Fruit fly (Drosophila melanogaster): ENCODE measurements around the gene DENR.

DENR gene

dm6 chrX:16854746-16855145 lies 31.6 kb downstream of the DENR start:
- TF ChIP-seq Hr96 (GFP tag; optimal IDR thresholded peaks at IDR 0.05), result no peak
- TF ChIP-seq CG33017 (tag; optimal IDR thresholded peaks at IDR 0.05), result no peak
- TF ChIP-seq CG14711 (tag; optimal IDR thresholded peaks at IDR 0.05), result peak; percentile 6
- no peak for TF ChIP-seq CG12768 (GFP tag; optimal IDR thresholded peaks at IDR 0.05)
- no peak for TF ChIP-seq CG1620 (GFP tag; optimal IDR thresholded peaks at IDR 0.05)
- no peak for TF ChIP-seq Crg-1 (GFP tag; optimal IDR thresholded peaks at IDR 0.05)
- no peak for TF ChIP-seq Mnt (GFP tag; optimal IDR thresholded peaks at IDR 0.05)
- no peak for TF ChIP-seq cnc (optimal IDR thresholded peaks at IDR 0.05)
- TF ChIP-seq bab1 (GFP tag; optimal IDR thresholded peaks at IDR 0.05), result peak; percentile 59
- TF ChIP-seq CG7101 (tag; optimal IDR thresholded peaks at IDR 0.05), result peak; percentile 22
- no peak for TF ChIP-seq CG7045 (GFP tag; optimal IDR thresholded peaks at IDR 0.05)
- TF ChIP-seq toe (GFP tag; optimal IDR thresholded peaks at IDR 0.05), result no peak
- no peak for TF ChIP-seq CG11617 (GFP tag; optimal IDR thresholded peaks at IDR 0.05)
- TF ChIP-seq tj (GFP tag; optimal IDR thresholded peaks at IDR 0.05), result no peak
- TF ChIP-seq ovo (GFP tag; optimal IDR thresholded peaks at IDR 0.05), result no peak
- TF ChIP-seq cic (GFP tag; optimal IDR thresholded peaks at IDR 0.05), result no peak

DNA sequence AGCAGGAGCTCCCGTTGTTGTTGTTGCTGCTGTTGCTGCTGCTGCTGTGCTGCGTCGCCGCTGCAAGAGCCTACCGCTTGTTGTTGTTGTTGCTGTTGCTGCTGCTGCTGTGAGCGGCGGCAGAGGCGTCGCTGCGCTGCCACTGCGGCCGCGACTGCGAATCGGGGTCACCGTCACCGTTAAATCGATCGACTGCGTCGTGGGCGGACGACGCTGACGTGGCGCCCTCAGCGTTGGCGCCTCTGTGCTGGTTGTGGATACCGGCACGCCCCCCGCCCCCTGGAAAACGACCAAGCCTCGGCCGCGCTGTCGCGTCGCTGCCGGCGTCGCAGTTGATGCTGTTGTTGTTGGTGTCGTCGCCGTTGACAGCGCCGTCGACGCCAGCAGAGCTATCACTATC lies 36.8 kb downstream of the DENR start:
- TF ChIP-seq ovo (GFP tag; optimal IDR thresholded peaks at IDR 0.05), result no peak

- TF ChIP-seq tj (GFP tag; optimal IDR thresholded peaks at IDR 0.05) (no peak), CG7045 (GFP tag; optimal IDR thresholded peaks at IDR 0.05) (no peak), cnc (optimal IDR thresholded peaks at IDR 0.05) (no peak), kay (GFP tag; ENCODE audit: borderline replicate concordance) (no peak), CG12768 (GFP tag; optimal IDR thresholded peaks at IDR 0.05) (no peak), ovo (GFP tag; optimal IDR thresholded peaks at IDR 0.05) (no peak), CG5204 (GFP tag; optimal IDR thresholded peaks at IDR 0.05) (no peak), Crg-1 (GFP tag; optimal IDR thresholded peaks at IDR 0.05) (no peak), CG33017 (tag; optimal IDR thresholded peaks at IDR 0.05) (no peak), Mnt (GFP tag; optimal IDR thresholded peaks at IDR 0.05) (no peak), pad (GFP tag; optimal IDR thresholded peaks at IDR 0.05) (no peak), Clk (GFP tag; optimal IDR thresholded peaks at IDR 0.05) (no peak), CG14711 (tag; optimal IDR thresholded peaks at IDR 0.05) (no peak), toe (GFP tag; optimal IDR thresholded peaks at IDR 0.05) (no peak)
Measured at dm6 chrX:16848978-16849377, 37.4 kb downstream of the DENR start.

- no peak for TF ChIP-seq Mnt (GFP tag; optimal IDR thresholded peaks at IDR 0.05)
Measured at dm6 chrX:16846575-16846974, 39.8 kb downstream of the DENR start.

DNA sequence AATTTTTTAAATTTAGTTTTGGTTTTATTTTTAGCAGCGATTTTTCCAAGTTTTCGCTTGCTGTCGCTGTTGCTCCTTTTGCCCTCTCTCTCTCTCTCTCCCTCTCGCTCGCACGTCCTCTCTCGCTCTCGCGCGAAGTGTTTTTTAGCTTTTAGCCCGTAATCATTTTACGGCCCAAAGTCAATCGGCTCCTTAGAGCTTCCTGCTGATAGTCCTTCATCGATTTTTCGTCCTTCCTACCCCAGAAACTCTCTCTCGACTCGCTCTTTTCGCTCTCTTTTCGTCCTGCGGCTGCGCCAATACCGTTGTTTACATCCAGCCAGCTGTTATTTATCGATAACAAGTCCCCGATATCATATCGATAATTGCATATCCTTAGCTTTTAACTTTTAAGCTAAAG lies 42.1 kb downstream of the DENR start, which contains the start of gene RSG7:
RSG7 (minus strand) TSS at position 139 of the 400 bp plus-strand sequence.
- no peak for TF ChIP-seq CG7045 (GFP tag; optimal IDR thresholded peaks at IDR 0.05)
- no peak for TF ChIP-seq cnc (optimal IDR thresholded peaks at IDR 0.05)
- TF ChIP-seq Crg-1 (GFP tag; optimal IDR thresholded peaks at IDR 0.05), result no peak
- TF ChIP-seq cic (GFP tag; optimal IDR thresholded peaks at IDR 0.05), result no peak

DNA sequence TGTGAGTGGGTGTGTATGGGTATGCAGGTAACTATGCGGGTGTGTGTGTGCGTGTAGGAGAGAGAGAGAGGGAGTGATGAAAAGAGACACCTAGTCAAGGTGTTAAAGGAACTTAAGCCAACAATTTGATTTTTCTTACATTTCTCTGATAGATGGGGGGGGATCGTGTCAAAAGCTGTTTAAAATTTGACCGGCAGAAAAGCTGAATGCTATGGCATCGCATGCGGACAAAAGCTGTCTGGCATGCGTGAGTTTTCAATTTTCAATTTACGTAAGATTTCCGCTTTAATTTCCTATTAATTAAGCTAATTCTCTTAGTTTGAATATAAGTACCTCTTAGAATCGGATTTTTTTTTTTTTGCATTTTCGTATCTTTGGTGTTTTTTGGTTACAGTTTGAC lies 46.5 kb downstream of the DENR start:
- no peak for TF ChIP-seq Crg-1 (GFP tag; optimal IDR thresholded peaks at IDR 0.05)
- no peak for TF ChIP-seq CG33017 (tag; optimal IDR thresholded peaks at IDR 0.05)

DNA sequence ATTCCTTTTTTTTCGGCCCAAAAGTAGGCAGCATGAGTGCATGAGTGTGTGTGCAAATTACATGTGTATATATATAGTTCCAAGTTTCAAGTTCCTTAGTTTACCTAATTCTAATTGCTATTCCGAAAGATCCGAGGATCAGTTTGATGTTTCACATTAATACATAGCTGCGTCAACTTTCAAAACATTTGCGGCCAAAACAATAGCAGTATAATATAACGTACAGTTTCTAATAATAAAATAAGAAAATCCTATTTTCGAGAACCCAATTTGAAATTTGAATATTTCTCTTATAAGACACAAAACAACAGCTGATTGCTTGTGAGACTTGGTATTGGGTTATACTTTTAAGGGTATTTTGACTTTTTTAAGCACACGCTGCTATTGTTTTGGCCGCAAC lies 47.3 kb downstream of the DENR start:
- TF ChIP-seq bab1 (GFP tag; optimal IDR thresholded peaks at IDR 0.05) (no peak), toe (GFP tag; optimal IDR thresholded peaks at IDR 0.05) (no peak), CG1620 (GFP tag; optimal IDR thresholded peaks at IDR 0.05) (no peak), CG14711 (tag; optimal IDR thresholded peaks at IDR 0.05) (no peak), pad (GFP tag; optimal IDR thresholded peaks at IDR 0.05) (no peak), cic (GFP tag; optimal IDR thresholded peaks at IDR 0.05) (no peak), CG11617 (GFP tag; optimal IDR thresholded peaks at IDR 0.05) (no peak), CG5204 (GFP tag; optimal IDR thresholded peaks at IDR 0.05) (no peak), tj (GFP tag; optimal IDR thresholded peaks at IDR 0.05) (no peak), CG33017 (tag; optimal IDR thresholded peaks at IDR 0.05) (no peak), kay (GFP tag; ENCODE audit: borderline replicate concordance) (no peak), CG12768 (GFP tag; optimal IDR thresholded peaks at IDR 0.05) (no peak), cnc (optimal IDR thresholded peaks at IDR 0.05) (no peak), ovo (GFP tag; optimal IDR thresholded peaks at IDR 0.05) (no peak), Mnt (GFP tag; optimal IDR thresholded peaks at IDR 0.05) (no peak), Clk (GFP tag; optimal IDR thresholded peaks at IDR 0.05) (no peak), CG7045 (GFP tag; optimal IDR thresholded peaks at IDR 0.05) (no peak)

DNA sequence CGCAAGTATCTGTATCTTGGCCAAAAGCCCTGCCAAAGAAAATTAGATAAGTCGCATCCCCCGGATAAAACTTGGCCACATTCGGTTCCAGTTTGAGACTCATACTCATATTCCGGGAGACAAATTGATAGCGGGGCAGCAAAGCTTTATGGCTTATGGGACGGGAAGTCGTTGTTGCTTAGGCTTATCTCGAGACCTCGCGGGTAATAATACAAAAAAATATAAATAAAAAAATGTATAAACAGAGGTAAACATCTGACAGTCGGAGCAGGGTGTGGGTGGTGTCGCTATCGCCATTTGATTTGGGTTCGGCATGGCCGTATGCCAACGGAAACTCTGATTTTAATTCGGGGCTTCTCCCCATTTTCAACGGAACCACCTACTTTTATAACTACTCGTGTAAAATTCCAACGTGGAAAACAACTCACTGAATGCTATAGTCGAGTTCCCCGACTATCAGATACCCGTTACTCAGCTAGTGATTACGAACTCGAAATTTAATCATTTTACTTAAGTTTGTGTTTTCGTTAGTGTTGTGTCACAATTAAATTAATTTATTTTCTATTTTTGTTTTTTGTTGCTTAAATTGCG lies 48.7 kb downstream of the DENR start:
- TF ChIP-seq Clk (GFP tag; optimal IDR thresholded peaks at IDR 0.05) (no peak), CG14711 (tag; optimal IDR thresholded peaks at IDR 0.05) (no peak), CG7045 (GFP tag; optimal IDR thresholded peaks at IDR 0.05) (no peak), Crg-1 (GFP tag; optimal IDR thresholded peaks at IDR 0.05) (no peak), CG7101 (tag; optimal IDR thresholded peaks at IDR 0.05) (no peak), toe (GFP tag; optimal IDR thresholded peaks at IDR 0.05) (no peak), tj (GFP tag; optimal IDR thresholded peaks at IDR 0.05) (no peak), cnc (optimal IDR thresholded peaks at IDR 0.05) (no peak), Mnt (GFP tag; optimal IDR thresholded peaks at IDR 0.05) (no peak), CG5204 (GFP tag; optimal IDR thresholded peaks at IDR 0.05) (no peak), CG33017 (tag; optimal IDR thresholded peaks at IDR 0.05) (no peak), kay (GFP tag; ENCODE audit: borderline replicate concordance) (no peak), CG1620 (GFP tag; optimal IDR thresholded peaks at IDR 0.05) (no peak), cic (GFP tag; optimal IDR thresholded peaks at IDR 0.05) (no peak), CG11617 (GFP tag; optimal IDR thresholded peaks at IDR 0.05) (no peak)

Data from whole organism, adult.